Fruit fly (Drosophila melanogaster): ENCODE results near the gene CG14285.

CG14285 gene

dm6 chr3R:19001701-19002100 lies 23.2 kb upstream of the CG14285 start (continued):
- no peak for TF ChIP-seq Sry-δ (GFP tag; optimal IDR thresholded peaks at IDR 0.05)
- no peak for TF ChIP-seq CG8290 (GFP tag; optimal IDR thresholded peaks at IDR 0.05)
- TF ChIP-seq CG8290 (tag; optimal IDR thresholded peaks at IDR 0.05): peak in 1 of 2 experiments; percentile 2
- TF ChIP-seq mirr (GFP tag; optimal IDR thresholded peaks at IDR 0.05): peak; percentile 40
- TF ChIP-seq Stat92E (GFP tag; optimal IDR thresholded peaks at IDR 0.05): peak in 1 of 3 experiments; percentile 22
- peak; percentile 11 for TF ChIP-seq sug (tag; optimal IDR thresholded peaks at IDR 0.05)
- no peak for TF ChIP-seq CG2199 (GFP tag; IDR thresholded peaks at IDR 0.05)
- peak; percentile 54 for TF ChIP-seq vvl (GFP tag; IDR thresholded peaks at IDR 0.05)
- no peak for TF ChIP-seq luna (GFP tag; optimal IDR thresholded peaks at IDR 0.05)
- TF ChIP-seq D19B (GFP tag; optimal IDR thresholded peaks at IDR 0.05): no peak
- no peak for TF ChIP-seq nom (GFP tag; optimal IDR thresholded peaks at IDR 0.05)
- no peak for TF ChIP-seq tup (GFP tag; optimal IDR thresholded peaks at IDR 0.05)
- peak; percentile 56 for TF ChIP-seq CG12769 (tag; optimal IDR thresholded peaks at IDR 0.05)
- no peak for TF ChIP-seq CG15601 (tag; optimal IDR thresholded peaks at IDR 0.05)
- no peak for TF ChIP-seq CG12299 (tag; optimal IDR thresholded peaks at IDR 0.05)
- peak in 1 of 2 experiments; percentile 20 for TF ChIP-seq Hr78 (GFP tag; optimal IDR thresholded peaks at IDR 0.05)
- no peak for TF ChIP-seq CG3726 (GFP tag; IDR thresholded peaks at IDR 0.05)
- TF ChIP-seq CG2712 (tag; optimal IDR thresholded peaks at IDR 0.05): no peak
- no peak for TF ChIP-seq C15 (GFP tag; IDR thresholded peaks at IDR 0.05)

- TF ChIP-seq insv (GFP tag; optimal IDR thresholded peaks at IDR 0.05): no peak
- TF ChIP-seq slp2 (GFP tag; optimal IDR thresholded peaks at IDR 0.05): no peak
- TF ChIP-seq Gsc (GFP tag; IDR thresholded peaks at IDR 0.05): no peak
- no peak for TF ChIP-seq stc (GFP tag; IDR thresholded peaks at IDR 0.05)
- TF ChIP-seq Dek (tag; optimal IDR thresholded peaks at IDR 0.05): no peak
- no peak for TF ChIP-seq Sry-δ (GFP tag; optimal IDR thresholded peaks at IDR 0.05)
- no peak for TF ChIP-seq CG12744 (GFP tag; optimal IDR thresholded peaks at IDR 0.05)
- no peak for TF ChIP-seq gfzf (GFP tag; optimal IDR thresholded peaks at IDR 0.05)
- peak; percentile 7 for TF ChIP-seq Max (GFP tag; optimal IDR thresholded peaks at IDR 0.05)
- TF ChIP-seq mld (GFP tag; IDR thresholded peaks at IDR 0.05; ENCODE audit: partially characterized antibody): no peak
- TF ChIP-seq hth (optimal IDR thresholded peaks at IDR 0.05): no peak
- TF ChIP-seq wor (GFP tag; IDR thresholded peaks at IDR 0.05): no peak
- TF ChIP-seq CG11456 (GFP tag; IDR thresholded peaks at IDR 0.05): no peak
- TF ChIP-seq onecut (GFP tag; IDR thresholded peaks at IDR 0.05): no peak
- no peak for TF ChIP-seq CG16779 (GFP tag; IDR thresholded peaks at IDR 0.05)
- TF ChIP-seq CG10321 (GFP tag; IDR thresholded peaks at IDR 0.05): no peak
- TF ChIP-seq eyg (GFP tag; optimal IDR thresholded peaks at IDR 0.05): peak; percentile 26
- TF ChIP-seq CG4360 (GFP tag; IDR thresholded peaks at IDR 0.05): no peak
- no peak for TF ChIP-seq sisA (GFP tag; IDR thresholded peaks at IDR 0.05)
- no peak for TF ChIP-seq pnt (GFP tag; optimal IDR thresholded peaks at IDR 0.05)
- TF ChIP-seq mam (GFP tag; optimal IDR thresholded peaks at IDR 0.05): no peak
- no peak for TF ChIP-seq odd (GFP tag; optimal IDR thresholded peaks at IDR 0.05)
- peak; percentile 32 for TF ChIP-seq HHEX (GFP tag; optimal IDR thresholded peaks at IDR 0.05)
- no peak for TF ChIP-seq dm (GFP tag; optimal IDR thresholded peaks at IDR 0.05)
- no peak for TF ChIP-seq CG31224 (GFP tag; IDR thresholded peaks at IDR 0.05)
- TF ChIP-seq NfI (GFP tag; optimal IDR thresholded peaks at IDR 0.05): no peak
- TF ChIP-seq bsh (GFP tag; optimal IDR thresholded peaks at IDR 0.05): no peak
- no peak for TF ChIP-seq CG17612 (GFP tag; IDR thresholded peaks at IDR 0.05)
- no peak for TF ChIP-seq CG10431 (GFP tag; optimal IDR thresholded peaks at IDR 0.05)
- TF ChIP-seq Mrtf (GFP tag; IDR thresholded peaks at IDR 0.05): no peak
- no peak for TF ChIP-seq tap (tag; optimal IDR thresholded peaks at IDR 0.05)
- TF ChIP-seq CG10462 (GFP tag; optimal IDR thresholded peaks at IDR 0.05): no peak
- TF ChIP-seq CG3838 (GFP tag; optimal IDR thresholded peaks at IDR 0.05): no peak
- TF ChIP-seq vfl (GFP tag; optimal IDR thresholded peaks at IDR 0.05): no peak
- peak; percentile 16 for TF ChIP-seq CG18262 (tag; optimal IDR thresholded peaks at IDR 0.05)
Observed at dm6 chr3R:19010923-19011322, 14.0 kb upstream of the CG14285 start.

Measured in whole organism, embryonic.